Worm (Caenorhabditis elegans): ENCODE data around the gene F15D4.2.

ce11 chrII:13219373-13219772 is 3.5 kb downstream of the F15D4.2 start:
- TF ChIP-seq ama-1 (optimal IDR thresholded peaks at IDR 0.05) (no peak), ama-1 (GFP tag; optimal IDR thresholded peaks at IDR 0.05) (no peak), ceh-79 (tag; optimal IDR thresholded peaks at IDR 0.05) (no peak), cebp-1 (GFP tag; IDR thresholded peaks at IDR 0.05) (no peak), cebp-1 (tag; optimal IDR thresholded peaks at IDR 0.05) (no peak), B0019.2 (GFP tag; conservative IDR thresholded peaks at IDR 0.05) (no peak), hlh-12 (tag; optimal IDR thresholded peaks at IDR 0.05) (no peak), F10E7.11 (tag; optimal IDR thresholded peaks at IDR 0.05) (no peak), unc-130 (GFP tag; optimal IDR thresholded peaks at IDR 0.05) (no peak)

Measured in whole organism, young adult.